Worm (Caenorhabditis elegans): Measurements from ENCODE around the gene F10B5.2.

Gene F10B5.2

DNA sequence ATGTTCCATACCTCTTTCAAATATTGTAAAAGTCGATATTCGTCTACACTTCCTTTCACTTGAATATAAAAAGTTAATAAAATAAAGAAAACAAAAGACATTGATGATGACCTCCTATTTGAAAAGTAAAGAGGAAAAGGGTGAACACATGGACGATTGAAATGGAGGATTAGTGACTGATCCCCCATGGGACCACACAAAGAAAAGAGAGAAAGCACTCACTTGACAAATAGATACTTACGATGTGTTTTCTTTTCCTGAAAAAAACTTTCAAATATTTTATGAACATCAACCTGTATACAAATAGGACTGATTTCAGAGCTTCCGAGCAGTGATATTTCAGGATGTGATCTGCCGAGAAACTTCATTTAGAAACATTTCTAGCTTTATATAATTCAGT, 32.5 kb downstream of the F10B5.2 start, which contains the start of gene acr-14:
acr-14 (minus strand) TSS at position 101 of the 400 bp plus-strand sequence.
- TF ChIP-seq gei-17 (GFP tag; optimal IDR thresholded peaks at IDR 0.05): no peak
- TF ChIP-seq nfya-2 (GFP tag; IDR thresholded peaks at IDR 0.05): no peak
- TF ChIP-seq repo-1 (tag; optimal IDR thresholded peaks at IDR 0.05): no peak
- TF ChIP-seq K12H6.12 (tag; optimal IDR thresholded peaks at IDR 0.05): no peak
- no peak for TF ChIP-seq efl-1 (GFP tag; optimal IDR thresholded peaks at IDR 0.05)
- TF ChIP-seq ceh-100 (GFP tag; IDR thresholded peaks at IDR 0.05): no peak
- TF ChIP-seq xnd-1 (tag; optimal IDR thresholded peaks at IDR 0.05): no peak
- no peak for TF ChIP-seq akir-1 (GFP tag; optimal IDR thresholded peaks at IDR 0.05)
- TF ChIP-seq pbrm-1 (GFP tag; IDR thresholded peaks at IDR 0.05): no peak
- TF ChIP-seq T07F8.4 (tag; optimal IDR thresholded peaks at IDR 0.05): no peak
- TF ChIP-seq nhr-179 (tag; optimal IDR thresholded peaks at IDR 0.05): no peak
- TF ChIP-seq nhr-27 (tag; optimal IDR thresholded peaks at IDR 0.05): no peak
- TF ChIP-seq attf-5 (GFP tag; optimal IDR thresholded peaks at IDR 0.05): no peak
- TF ChIP-seq nhr-90 (tag; optimal IDR thresholded peaks at IDR 0.05): no peak
- TF ChIP-seq F57C9.4 (tag; optimal IDR thresholded peaks at IDR 0.05): no peak
- TF ChIP-seq unc-62 (GFP tag; optimal IDR thresholded peaks at IDR 0.05): no peak

DNA sequence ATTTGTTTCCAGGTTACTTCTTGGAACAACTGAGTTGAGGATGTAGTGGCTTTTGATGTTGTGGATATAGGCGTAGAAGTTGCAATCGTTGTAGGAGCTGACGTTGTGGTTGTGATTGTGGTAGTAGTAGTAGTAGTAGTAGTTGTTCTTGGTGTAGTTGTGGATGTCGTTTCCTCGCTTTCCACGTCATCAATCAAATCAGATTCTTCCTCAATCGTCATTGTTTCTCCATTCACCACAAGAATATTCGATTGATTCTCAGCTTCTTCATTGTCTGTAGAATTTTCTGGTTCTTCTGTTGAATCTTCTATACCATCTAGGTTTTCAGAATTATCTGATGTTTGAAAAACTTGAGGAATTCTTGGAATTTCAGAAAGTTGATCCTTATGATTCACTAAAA, 34.1 kb downstream of the F10B5.2 start:
- TF ChIP-seq attf-3 (GFP tag; conservative IDR thresholded peaks at IDR 0.05) (no peak), unc-130 (GFP tag; optimal IDR thresholded peaks at IDR 0.05) (no peak), aptf-3 (GFP tag; IDR thresholded peaks at IDR 0.05) (no peak)

DNA sequence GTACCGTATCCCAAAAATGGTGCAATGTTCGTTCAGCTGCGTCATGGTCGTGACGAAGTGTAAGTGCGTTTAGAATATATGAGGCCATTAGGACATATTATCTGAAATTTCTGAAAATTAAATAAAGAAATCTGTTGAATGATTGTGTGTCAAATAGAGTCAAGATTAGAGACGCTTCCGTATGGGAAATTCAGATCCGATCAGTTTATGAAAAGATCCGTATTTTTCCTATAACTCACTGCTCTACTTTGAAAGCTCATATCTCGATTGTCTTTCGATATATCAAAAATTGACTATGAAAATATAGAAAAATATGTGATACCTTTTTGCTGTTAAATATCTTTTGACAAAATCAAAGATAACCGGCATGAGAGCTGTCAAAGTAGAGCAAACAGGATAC, 35.7 kb downstream of the F10B5.2 start, which contains the start of gene T05C12.4:
T05C12.4 (minus strand) TSS at position 101 of the 400 bp plus-strand sequence.
- TF ChIP-seq dpff-1 (tag; optimal IDR thresholded peaks at IDR 0.05) (no peak), ccch-3 (GFP tag; optimal IDR thresholded peaks at IDR 0.05) (no peak), B0261.1 (tag; optimal IDR thresholded peaks at IDR 0.05) (no peak), Y53G8AR.9 (GFP tag; conservative IDR thresholded peaks at IDR 0.05) (no peak), Y56A3A.18 (GFP tag; IDR thresholded peaks at IDR 0.05) (no peak), ztf-3 (GFP tag; optimal IDR thresholded peaks at IDR 0.05) (no peak), snpc-1.3 (tag; optimal IDR thresholded peaks at IDR 0.05; ENCODE audit: insufficient read depth) (no peak), Y53F4B.3 (GFP tag; IDR thresholded peaks at IDR 0.05) (no peak), F57A8.1 (GFP tag; optimal IDR thresholded peaks at IDR 0.05) (no peak), attf-5 (GFP tag; optimal IDR thresholded peaks at IDR 0.05) (no peak), ceh-100 (GFP tag; IDR thresholded peaks at IDR 0.05) (no peak), let-526 (GFP tag; IDR thresholded peaks at IDR 0.05) (no peak), mxl-1 (tag; optimal IDR thresholded peaks at IDR 0.05) (no peak), F55B11.4 (tag; optimal IDR thresholded peaks at IDR 0.05; ENCODE audit: borderline replicate concordance, insufficient read depth) (no peak)

DNA sequence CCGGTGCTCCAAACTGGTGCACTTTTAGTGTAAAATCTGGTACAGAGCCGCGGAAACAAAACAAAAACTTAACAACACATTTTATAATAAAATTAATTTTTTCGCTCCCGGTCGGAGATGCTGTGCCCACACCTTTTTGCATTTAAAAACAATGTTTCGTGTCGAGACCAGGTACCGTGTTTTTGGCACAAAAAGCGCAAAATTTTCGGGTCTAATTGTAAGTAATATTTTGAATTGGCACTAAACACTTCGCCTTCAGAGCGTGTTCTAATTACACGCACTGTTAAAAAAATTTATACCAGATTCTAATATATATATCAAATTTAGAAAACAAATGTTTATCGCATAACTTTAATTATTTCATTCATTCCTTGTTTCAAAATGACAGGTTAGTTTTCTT, 36.9 kb downstream of the F10B5.2 start, which contains the start of gene dylt-3:
dylt-3 (plus strand) TSS at position 301 of the 400 bp plus-strand sequence.
- TF ChIP-seq nfya-2 (GFP tag; IDR thresholded peaks at IDR 0.05) (no peak), sea-2 (GFP tag; IDR thresholded peaks at IDR 0.05) (no peak), C17E4.6 (GFP tag; IDR thresholded peaks at IDR 0.05) (no peak), nhr-80 (tag; optimal IDR thresholded peaks at IDR 0.05) (no peak), egl-18 (GFP tag; IDR thresholded peaks at IDR 0.05) (no peak), repo-1 (tag; optimal IDR thresholded peaks at IDR 0.05) (no peak), C06A6.2 (GFP tag; conservative IDR thresholded peaks at IDR 0.05) (no peak), snpc-1.1 (tag; optimal IDR thresholded peaks at IDR 0.05; ENCODE audit: insufficient read depth) (no peak), mel-28 (tag; optimal IDR thresholded peaks at IDR 0.05; ENCODE audit: borderline replicate concordance) (no peak), nfyb-1 (GFP tag; IDR thresholded peaks at IDR 0.05) (no peak), lir-1 (GFP tag; conservative IDR thresholded peaks at IDR 0.05) (no peak), xnd-1 (tag; optimal IDR thresholded peaks at IDR 0.05) (no peak), unc-62 (GFP tag; optimal IDR thresholded peaks at IDR 0.05) (no peak)
